Worm (Caenorhabditis elegans) whole organism, L1 larva: ENCODE measurements around the gene irld-65.

ENCODE experiments used
- lin-15B ChIP-seq: fragments of 150-350 bp; sonication (generic microtip); optimal IDR thresholded peaks from 3 replicates; lab custom pipeline; 2014; ENCODE audit warnings: missing biosample characterization, missing genetic modification characterization
- nhr-12 ChIP-seq: sonication (generic microtip); optimal IDR thresholded peaks from 2 replicates; lab custom pipeline; 2017; ENCODE audit warnings: missing biosample characterization, missing genetic modification characterization
- sptf-1 ChIP-seq: fragments of 150-350 bp; optimal IDR thresholded peaks from 2 replicates; lab custom pipeline; 2014; ENCODE audit warnings: missing biosample characterization, missing genetic modification characterization
- unc-62 ChIP-seq: fragments of 150-350 bp; optimal IDR thresholded peaks from 2 replicates; lab custom pipeline; 2014; ENCODE audit warnings: missing biosample characterization, missing genetic modification reagents, missing genetic modification characterization
- xbp-1 ChIP-seq: sonication (generic microtip); optimal IDR thresholded peaks from 2 replicates; lab custom pipeline; 2016; ENCODE audit warnings: missing genetic modification characterization, missing compliant biosample characterization

ce11 chrII:2985446-2985845, 47.7 kb upstream of the irld-65 start:
- no peak for TF ChIP-seq nhr-12 (tag; lab: Kevin White, UChicago)
- no peak for TF ChIP-seq sptf-1 (tag; lab: Kevin White, UChicago)
- no peak for TF ChIP-seq lin-15B (tag; lab: Kevin White, UChicago)
- TF ChIP-seq xbp-1 (tag; lab: Kevin White, UChicago), result no peak
- no peak for TF ChIP-seq unc-62 (GFP tag; lab: Kevin White, UChicago)
